Fruit fly (Drosophila melanogaster) whole organism, pupa: Measurements from ENCODE around the gene wry.
A peak's percentile ranks its signal among the peaks of the same experiment; 100 is the strongest.

Experiments
- CG10348 ChIP-seq: fragments of 200-800 bp; sonication (Bioruptor generic); IDR thresholded peaks from 2 replicates; pipeline ENCODE4 v1.3.6; 2022; ENCODE audit warnings: missing biosample characterization, missing genetic modification characterization
- CG12605 ChIP-seq: fragments of 200-800 bp; sonication (Bioruptor generic); IDR thresholded peaks from 2 replicates; pipeline ENCODE4 v1.3.6; 2022; ENCODE audit warnings: missing biosample characterization, missing genetic modification characterization
- CG13204 ChIP-seq: fragments of 200-800 bp; sonication (Bioruptor generic); optimal IDR thresholded peaks from 2 replicates; lab custom pipeline; 2018; ENCODE audit warnings: missing biosample characterization, mild to moderate bottlenecking, missing genetic modification characterization, moderate library complexity
- CG14655 ChIP-seq: fragments of 200-800 bp; sonication (Bioruptor generic); optimal IDR thresholded peaks from 3 replicates; lab custom pipeline; 2017; ENCODE audit warnings: mild to moderate bottlenecking, missing biosample characterization, missing genetic modification reagents, missing genetic modification characterization
- CG15710 ChIP-seq: fragments of 200-800 bp; sonication (Bioruptor generic); optimal IDR thresholded peaks from 2 replicates; lab custom pipeline; 2018; ENCODE audit warnings: missing biosample characterization, mild to moderate bottlenecking, missing genetic modification characterization, moderate library complexity
- CG17806 ChIP-seq: fragments of 200-800 bp; sonication (Bioruptor generic); optimal IDR thresholded peaks from 2 replicates; lab custom pipeline; 2018; ENCODE audit warnings: missing biosample characterization, mild to moderate bottlenecking, missing genetic modification characterization, moderate library complexity
- CG32121 ChIP-seq: fragments of 200-800 bp; sonication (Bioruptor generic); IDR thresholded peaks from 2 replicates; pipeline ENCODE4 v1.3.6; 2022; ENCODE audit warnings: missing biosample characterization, missing genetic modification characterization
- CG34367 ChIP-seq: fragments of 200-800 bp; sonication (Bioruptor generic); optimal IDR thresholded peaks from 2 replicates; lab custom pipeline; 2018; ENCODE audit warnings: missing biosample characterization, mild to moderate bottlenecking, missing genetic modification characterization
- CG4496 ChIP-seq: fragments of 200-800 bp; sonication (Bioruptor generic); IDR thresholded peaks from 3 replicates; pipeline ENCODE4 v1.3.6; 2022; ENCODE audit warnings: missing biosample characterization, missing genetic modification characterization
- CG8159 ChIP-seq: fragments of 200-800 bp; sonication (Bioruptor generic); optimal IDR thresholded peaks from 3 replicates; lab custom pipeline; 2018; ENCODE audit warnings: missing biosample characterization, mild to moderate bottlenecking, missing genetic modification characterization, moderate library complexity
- CG8301 ChIP-seq: fragments of 200-800 bp; sonication (Bioruptor generic); optimal IDR thresholded peaks from 2 replicates; lab custom pipeline; 2018; ENCODE audit warnings: missing biosample characterization, mild to moderate bottlenecking, missing genetic modification characterization
- CG9948 ChIP-seq: fragments of 200-800 bp; sonication (Bioruptor generic); optimal IDR thresholded peaks from 2 replicates; lab custom pipeline; 2018; ENCODE audit warnings: missing biosample characterization, mild to moderate bottlenecking, missing genetic modification characterization, moderate library complexity
- D1 ChIP-seq: fragments of 200-800 bp; sonication (Bioruptor generic); optimal IDR thresholded peaks from 2 replicates; lab custom pipeline; 2018; ENCODE audit warnings: missing biosample characterization, mild to moderate bottlenecking, missing genetic modification characterization, moderate library complexity
- EcR ChIP-seq: fragments of 200-800 bp; sonication (Bioruptor generic); optimal IDR thresholded peaks from 3 replicates; lab custom pipeline; 2019; ENCODE audit warnings: missing biosample characterization, missing genetic modification characterization, mild to moderate bottlenecking, moderate library complexity, missing genetic modification reagents
- Ets98B ChIP-seq: fragments of 200-800 bp; sonication (Bioruptor generic); IDR thresholded peaks from 2 replicates; pipeline ENCODE4 v1.3.6; 2022; ENCODE audit warnings: missing biosample characterization, missing genetic modification characterization
- Pif1A ChIP-seq: fragments of 200-800 bp; sonication (Bioruptor generic); optimal IDR thresholded peaks from 3 replicates; lab custom pipeline; 2016; ENCODE audit warnings: missing biosample characterization, missing genetic modification characterization
- Pif1B ChIP-seq: fragments of 200-800 bp; sonication (Bioruptor generic); optimal IDR thresholded peaks from 3 replicates; lab custom pipeline; 2016; ENCODE audit warnings: missing biosample characterization, missing genetic modification characterization
- Snoo ChIP-seq: fragments of 200-800 bp; sonication (Bioruptor generic); optimal IDR thresholded peaks from 3 replicates; lab custom pipeline; 2017; ENCODE audit warnings: missing biosample characterization, mild to moderate bottlenecking, missing genetic modification characterization, inconsistent platforms
- fd96Ca ChIP-seq: fragments of 200-800 bp; sonication (Bioruptor generic); IDR thresholded peaks from 3 replicates; pipeline ENCODE4 v1.3.6; 2022; ENCODE audit warnings: missing biosample characterization, missing genetic modification characterization
- gl ChIP-seq: fragments of 200-800 bp; sonication (Bioruptor generic); optimal IDR thresholded peaks from 2 replicates; lab custom pipeline; 2018; ENCODE audit warnings: missing biosample characterization, mild to moderate bottlenecking, missing genetic modification characterization
- rn ChIP-seq: fragments of 200-800 bp; sonication (Bioruptor generic); IDR thresholded peaks from 2 replicates; pipeline ENCODE4 v1.3.6; 2022; ENCODE audit warnings: missing biosample characterization, missing genetic modification characterization

wry gene

dm6 chr2L:1823231-1823630 lies 13.1 kb upstream of the wry start, which contains the start of gene CG31933:
CG31933 (minus strand) TSS chr2L:1823331.
- no peak for TF ChIP-seq fd96Ca
- no peak for TF ChIP-seq CG34367
- TF ChIP-seq CG13204: no peak
- no peak for TF ChIP-seq Ets98B (GFP tag; lab: Robert Waterston, UW)
- TF ChIP-seq EcR (GFP tag; lab: Kevin White, UChicago): no peak
- TF ChIP-seq CG14655 (GFP tag; lab: Kevin White, UChicago): no peak
- no peak for TF ChIP-seq CG4496 (GFP tag; lab: Robert Waterston, UW)
- TF ChIP-seq CG8159 (tag; lab: Kevin White, UChicago): no peak
- no peak for TF ChIP-seq Pif1A (GFP tag; lab: Kevin White, UChicago)
- no peak for TF ChIP-seq rn (GFP tag; lab: Robert Waterston, UW)

dm6 chr2L:1826400-1826799 lies 9.9 kb upstream of the wry start, which contains the start of gene CG31664:
CG31664 (minus strand) TSS chr2L:1826500.
- TF ChIP-seq CG17806 (no peak), gl (tag; lab: Kevin White, UChicago) (no peak), EcR (GFP tag; lab: Kevin White, UChicago) (no peak), CG8159 (tag; lab: Kevin White, UChicago) (no peak), CG34367 (no peak), Pif1B (GFP tag; lab: Kevin White, UChicago) (no peak), CG14655 (GFP tag; lab: Kevin White, UChicago) (no peak)

- TF ChIP-seq CG4496 (GFP tag; lab: Robert Waterston, UW): no peak
Measured at dm6 chr2L:1828282-1828681, 8.1 kb upstream of the wry start.

DNA sequence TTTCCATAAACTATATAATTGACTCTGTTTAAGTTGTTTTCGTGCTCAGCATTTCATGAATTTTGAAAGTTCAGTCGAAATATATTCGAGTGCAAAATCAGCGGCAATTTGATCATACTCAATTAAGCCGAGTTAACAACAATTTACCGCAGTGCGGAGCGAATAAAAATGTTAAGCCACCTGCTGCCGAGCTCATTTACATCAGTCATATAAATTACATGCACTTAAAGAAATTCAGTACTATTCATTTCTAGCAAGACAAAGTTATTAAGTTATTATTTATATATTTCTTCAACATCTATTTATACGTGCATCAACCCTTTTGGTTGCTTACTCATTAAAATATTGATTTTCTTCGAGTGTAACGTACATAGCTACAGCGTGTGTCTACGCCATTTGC lies 3.9 kb upstream of the wry start, which contains the start of gene c-cup:
Gene c-cup, minus strand, starts transcription at position 101 of the 400 bp plus-strand sequence.
- TF ChIP-seq Snoo (tag; lab: Kevin White, UChicago): no peak
- no peak for TF ChIP-seq CG10348 (GFP tag; lab: Robert Waterston, UW)
- no peak for TF ChIP-seq Ets98B (GFP tag; lab: Robert Waterston, UW)
- TF ChIP-seq CG32121 (GFP tag; lab: Robert Waterston, UW): no peak
- no peak for TF ChIP-seq CG17806
- TF ChIP-seq CG13204: no peak
- no peak for TF ChIP-seq EcR (GFP tag; lab: Kevin White, UChicago)
- TF ChIP-seq rn (GFP tag; lab: Robert Waterston, UW): no peak
- no peak for TF ChIP-seq CG4496 (GFP tag; lab: Robert Waterston, UW)
- TF ChIP-seq CG15710 (tag; lab: Kevin White, UChicago): no peak

DNA sequence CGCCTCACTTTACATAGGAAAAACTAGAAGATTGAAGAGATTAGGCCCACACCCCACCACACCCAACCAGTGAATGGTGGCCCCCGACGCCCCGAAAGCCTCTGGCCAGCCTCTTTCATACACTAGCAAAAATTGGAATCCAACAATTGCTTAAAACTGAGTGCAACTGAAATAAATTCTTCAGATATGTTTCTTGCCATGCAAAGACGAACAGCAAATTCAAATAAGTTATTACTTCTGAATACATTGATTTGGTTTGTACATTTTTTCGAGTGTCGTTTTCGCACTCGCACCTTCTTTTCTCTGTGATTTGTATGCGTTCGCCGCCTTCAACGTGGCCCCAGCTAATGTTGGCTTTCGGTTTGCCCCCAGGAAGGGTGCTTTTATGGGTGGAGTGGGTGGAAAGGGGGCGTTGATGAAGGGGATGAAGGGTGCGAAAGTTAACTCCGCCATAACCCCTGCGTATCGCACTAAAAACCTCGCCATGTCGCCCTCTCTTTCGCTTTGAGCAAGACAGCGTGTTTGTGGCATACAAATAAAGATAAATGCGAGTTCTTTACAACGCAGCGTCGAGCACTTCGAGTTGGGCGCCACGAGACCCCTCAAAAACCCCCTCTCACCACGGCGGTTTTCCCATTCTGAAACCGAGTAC lies 1.5 kb downstream of the wry start:
- TF ChIP-seq EcR (GFP tag; lab: Kevin White, UChicago) (no peak), CG17806 (no peak), CG14655 (GFP tag; lab: Kevin White, UChicago) (peak; percentile 29), Pif1B (GFP tag; lab: Kevin White, UChicago) (no peak), CG9948 (tag; lab: Kevin White, UChicago) (no peak), rn (GFP tag; lab: Robert Waterston, UW) (no peak), gl (tag; lab: Kevin White, UChicago) (no peak), Pif1A (GFP tag; lab: Kevin White, UChicago) (no peak), CG32121 (GFP tag; lab: Robert Waterston, UW) (no peak), D1 (tag; lab: Kevin White, UChicago) (no peak), CG8159 (tag; lab: Kevin White, UChicago) (peak; percentile 15), CG34367 (no peak), Snoo (tag; lab: Kevin White, UChicago) (no peak), CG12605 (GFP tag; lab: Robert Waterston, UW) (no peak), CG4496 (GFP tag; lab: Robert Waterston, UW) (no peak), CG8301 (peak; percentile 4), fd96Ca (peak; percentile 14; the same call in 1 of the 3 replicates), CG15710 (tag; lab: Kevin White, UChicago) (peak; percentile 7), CG13204 (no peak), CG10348 (GFP tag; lab: Robert Waterston, UW) (no peak), Ets98B (GFP tag; lab: Robert Waterston, UW) (peak; percentile 25; the same call in 1 of the 2 replicates)

- TF ChIP-seq CG8159 (tag; lab: Kevin White, UChicago) (no peak), CG8301 (no peak), Pif1A (GFP tag; lab: Kevin White, UChicago) (no peak), fd96Ca (no peak), Ets98B (GFP tag; lab: Robert Waterston, UW) (no peak), CG12605 (GFP tag; lab: Robert Waterston, UW) (no peak), CG9948 (tag; lab: Kevin White, UChicago) (no peak), CG10348 (GFP tag; lab: Robert Waterston, UW) (no peak), EcR (GFP tag; lab: Kevin White, UChicago) (no peak), rn (GFP tag; lab: Robert Waterston, UW) (no peak), CG15710 (tag; lab: Kevin White, UChicago) (no peak), CG17806 (no peak), Snoo (tag; lab: Kevin White, UChicago) (no peak), CG34367 (no peak), CG32121 (GFP tag; lab: Robert Waterston, UW) (no peak), CG13204 (no peak), CG4496 (GFP tag; lab: Robert Waterston, UW) (no peak), D1 (tag; lab: Kevin White, UChicago) (no peak), CG14655 (GFP tag; lab: Kevin White, UChicago) (no peak), Pif1B (GFP tag; lab: Kevin White, UChicago) (no peak)
- TF ChIP-seq, all 21 proteins: peak for 0
Measured at dm6 chr2L:1839019-1839418, 2.7 kb downstream of the wry start.
